Fruit fly (Drosophila melanogaster) ovary, adult (tissue): ENCODE results near the gene CG9098.

Experiments
- CG17801 ChIP-seq: fragments of 200-800 bp; optimal IDR thresholded peaks from 2 replicates; lab custom pipeline; 2019; ENCODE audit warnings: missing biosample characterization, mild to moderate bottlenecking, missing genetic modification characterization, moderate library complexity; ENCODE audit not compliant: partially characterized antibody

The CG9098 gene

dm6 chr2L:5975601-5976000 is 36.5 kb downstream of the CG9098 start:
- TF ChIP-seq CG17801 (GFP tag; lab: Kevin White, UChicago), result no peak

dm6 chr2L:5975025-5975539 is 37.1 kb downstream of the CG9098 start:
- TF ChIP-seq CG17801 (GFP tag; lab: Kevin White, UChicago), result no peak

- TF ChIP-seq CG17801 (GFP tag; lab: Kevin White, UChicago), result no peak
Measured at dm6 chr2L:5974122-5974521, 38.0 kb downstream of the CG9098 start.

dm6 chr2L:5972588-5973236 is 39.4 kb downstream of the CG9098 start:
- no peak for TF ChIP-seq CG17801 (GFP tag; lab: Kevin White, UChicago)

dm6 chr2L:5972005-5972404 is 40.1 kb downstream of the CG9098 start:
- TF ChIP-seq CG17801 (GFP tag; lab: Kevin White, UChicago), result peak; percentile 0

dm6 chr2L:5971093-5971808 is 40.9 kb downstream of the CG9098 start:
- TF ChIP-seq CG17801 (GFP tag; lab: Kevin White, UChicago), result no peak

- TF ChIP-seq CG17801 (GFP tag; lab: Kevin White, UChicago), result no peak
Measured at dm6 chr2L:5969559-5969958, 42.6 kb downstream of the CG9098 start, which contains the start of gene Ucp4B. Gene Ucp4B, plus strand, starts transcription at chr2L:5969859.

- peak; percentile 40 for TF ChIP-seq CG17801 (GFP tag; lab: Kevin White, UChicago)
Measured at dm6 chr2L:5967702-5968616, 44.2 kb downstream of the CG9098 start, which contains the start of the genes CG13992 and Ucp4C. Gene CG13992, minus strand, starts transcription at chr2L:5967752. Gene Ucp4C, plus strand, starts transcription at chr2L:5968566.

- TF ChIP-seq CG17801 (GFP tag; lab: Kevin White, UChicago), result no peak
Measured at dm6 chr2L:5964851-5965250, 47.3 kb downstream of the CG9098 start, which contains the start of gene psd. Gene psd, minus strand, starts transcription at chr2L:5964951.

dm6 chr2L:5964211-5964610 is 47.9 kb downstream of the CG9098 start:
- TF ChIP-seq CG17801 (GFP tag; lab: Kevin White, UChicago), result no peak

dm6 chr2L:5963251-5963650 is 48.9 kb downstream of the CG9098 start:
- no peak for TF ChIP-seq CG17801 (GFP tag; lab: Kevin White, UChicago)

- no peak for TF ChIP-seq CG17801 (GFP tag; lab: Kevin White, UChicago)
Measured at dm6 chr2L:5961169-5961918, 50.8 kb downstream of the CG9098 start.

dm6 chr2L:5959863-5960658 is 52.1 kb downstream of the CG9098 start, which contains the start of gene Vm26Aa:
Gene Vm26Aa, minus strand, starts transcription at chr2L:5960340.
- no peak for TF ChIP-seq CG17801 (GFP tag; lab: Kevin White, UChicago)
